Fruit fly (Drosophila melanogaster) S2 (cell line): Measurements from ENCODE around the gene Elo68alpha.

Experiments used
- CG8478 ChIP-seq: fragments of >200 bp; optimal IDR thresholded peaks from 2 replicates; lab custom pipeline; 2018
- CTCF ChIP-seq, 2 experiments: fragments of >200 bp; optimal IDR thresholded peaks; 2 replicates each; lab custom pipeline; 2018

- TF ChIP-seq CG8478 (lab: Kevin White, UChicago) = no peak
- TF ChIP-seq CTCF (optimal IDR thresholded peaks at IDR 0.05; lab: Kevin White, UChicago) = no peak
Observed at dm6 chr3L:11107432-11107831, 4.6 kb upstream of the Elo68alpha start, which contains the start of gene CG32073.
